Worm (Caenorhabditis elegans) whole organism, young adult: ENCODE measurements around the gene F10A3.17.

ENCODE experiments used
- F10E7.11 ChIP-seq: sonication (generic microtip); optimal IDR thresholded peaks from 2 replicates; lab custom pipeline; 2017; ENCODE audit warnings: mild to moderate bottlenecking, missing genetic modification characterization, moderate library complexity, missing compliant biosample characterization
- F39B2.1 ChIP-seq: fragments of 200-800 bp; sonication (Bioruptor generic); IDR thresholded peaks from 2 replicates; pipeline ENCODE4 v1.3.6; 2022; ENCODE audit warnings: missing genetic modification reagents, missing genetic modification characterization, missing compliant biosample characterization
- F57A8.1 ChIP-seq: fragments of 200-800 bp; sonication (Bioruptor generic); optimal IDR thresholded peaks from 2 replicates; lab custom pipeline; 2018; ENCODE audit warnings: mild to moderate bottlenecking, missing genetic modification characterization, moderate library complexity, missing compliant biosample characterization
- K12H6.12 ChIP-seq: fragments of 200-800 bp; sonication (Bioruptor generic); optimal IDR thresholded peaks from 2 replicates; lab custom pipeline; 2018; ENCODE audit warnings: mild to moderate bottlenecking, missing genetic modification characterization, missing compliant biosample characterization
- Y56A3A.18 ChIP-seq: fragments of 200-800 bp; sonication (Bioruptor generic); IDR thresholded peaks from 2 replicates; pipeline ENCODE4 v1.3.6; 2022; ENCODE audit warnings: missing genetic modification reagents, missing genetic modification characterization, missing compliant biosample characterization
- Y79H2A.3 ChIP-seq: fragments of 200-800 bp; sonication (Bioruptor generic); conservative IDR thresholded peaks from 2 replicates; pipeline ENCODE4 v1.3.6; 2022; ENCODE audit warnings: missing genetic modification reagents, missing genetic modification characterization, missing compliant biosample characterization
- Y95B8A.8 ChIP-seq: fragments of 200-800 bp; sonication (Bioruptor generic); IDR thresholded peaks from 2 replicates; pipeline ENCODE4 v1.3.6; 2022; ENCODE audit warnings: missing genetic modification reagents, missing genetic modification characterization, missing compliant biosample characterization
- aptf-3 ChIP-seq: fragments of 200-800 bp; sonication (Bioruptor generic); IDR thresholded peaks from 2 replicates; pipeline ENCODE4 v1.3.6; 2022; ENCODE audit warnings: missing genetic modification characterization, missing compliant biosample characterization
- attf-6 ChIP-seq: fragments of 200-800 bp; sonication (Bioruptor generic); IDR thresholded peaks from 2 replicates; pipeline ENCODE4 v1.3.6; 2022; ENCODE audit warnings: missing genetic modification reagents, missing genetic modification characterization, missing compliant biosample characterization
- bed-2 ChIP-seq: fragments of 200-800 bp; sonication (Bioruptor generic); IDR thresholded peaks from 2 replicates; pipeline ENCODE4 v1.3.6; 2022; ENCODE audit warnings: missing genetic modification reagents, missing genetic modification characterization, missing compliant biosample characterization
- ccch-3 ChIP-seq: fragments of 200-800 bp; sonication (Bioruptor generic); optimal IDR thresholded peaks from 2 replicates; lab custom pipeline; 2018; ENCODE audit warnings: mild to moderate bottlenecking, missing genetic modification characterization, missing compliant biosample characterization
- ceh-100 ChIP-seq: fragments of 200-800 bp; sonication (Bioruptor generic); IDR thresholded peaks from 2 replicates; pipeline ENCODE4 v1.3.6; 2022; ENCODE audit warnings: missing genetic modification reagents, missing genetic modification characterization, missing compliant biosample characterization
- dpff-1 ChIP-seq: sonication (generic microtip); optimal IDR thresholded peaks from 2 replicates; lab custom pipeline; 2017; ENCODE audit warnings: mild to moderate bottlenecking, missing genetic modification characterization, missing compliant biosample characterization
- efl-1 ChIP-seq: fragments of 150-350 bp; optimal IDR thresholded peaks from 2 replicates; lab custom pipeline; 2014; ENCODE audit warnings: missing biosample characterization, missing genetic modification reagents, missing genetic modification characterization
- egl-18 ChIP-seq: fragments of 200-800 bp; sonication (Bioruptor generic); IDR thresholded peaks from 2 replicates; pipeline ENCODE4 v1.3.6; 2022; ENCODE audit warnings: missing genetic modification reagents, missing genetic modification characterization, missing compliant biosample characterization
- egl-44 ChIP-seq: fragments of 200-800 bp; sonication (Bioruptor generic); IDR thresholded peaks from 2 replicates; pipeline ENCODE4 v1.3.6; 2022; ENCODE audit warnings: missing genetic modification reagents, missing genetic modification characterization, missing compliant biosample characterization
- hmg-1.2 ChIP-seq: fragments of 200-800 bp; sonication (Bioruptor generic); IDR thresholded peaks from 2 replicates; pipeline ENCODE4 v1.3.6; 2022; ENCODE audit warnings: missing genetic modification reagents, missing genetic modification characterization, missing compliant biosample characterization
- hsf-1 ChIP-seq: fragments of 200-800 bp; sonication (Bioruptor generic); IDR thresholded peaks from 2 replicates; pipeline ENCODE4 v1.3.6; 2022; ENCODE audit warnings: missing genetic modification reagents, missing genetic modification characterization, missing compliant biosample characterization
- let-607 ChIP-seq, 2 experiments: fragments of 200-800 bp in 1 of 2; sonication (Bioruptor generic) in 1 of 2; sonication (generic microtip) in 1 of 2; optimal IDR thresholded peaks; 2 replicates each; lab custom pipeline; 2016 to 2018; ENCODE audit warnings: mild to moderate bottlenecking in 2 of 2, missing compliant biosample characterization in 2 of 2, missing genetic modification characterization in 2 of 2, moderate library complexity in 2 of 2, missing genotype in 1 of 2
- lin-26 ChIP-seq: fragments of 200-800 bp; sonication (Bioruptor generic); IDR thresholded peaks from 2 replicates; pipeline ENCODE4 v1.3.6; 2022; ENCODE audit warnings: missing genetic modification reagents, missing genetic modification characterization, missing compliant biosample characterization
- lin-54 ChIP-seq: fragments of 200-800 bp; sonication (Bioruptor generic); optimal IDR thresholded peaks from 2 replicates; lab custom pipeline; 2018; ENCODE audit warnings: mild to moderate bottlenecking, missing genetic modification characterization, missing compliant biosample characterization
- lir-1 ChIP-seq: fragments of 200-800 bp; sonication (Bioruptor generic); conservative IDR thresholded peaks from 2 replicates; pipeline ENCODE4 v1.3.6; 2022; ENCODE audit warnings: missing genetic modification reagents, missing genetic modification characterization, missing compliant biosample characterization
- madf-6 ChIP-seq: fragments of 200-800 bp; sonication (Bioruptor generic); IDR thresholded peaks from 2 replicates; pipeline ENCODE4 v1.3.6; 2022; ENCODE audit warnings: missing genetic modification reagents, missing genetic modification characterization, missing compliant biosample characterization
- mxl-1 ChIP-seq: sonication (generic microtip); optimal IDR thresholded peaks from 2 replicates; lab custom pipeline; 2016; ENCODE audit warnings: missing genetic modification characterization, missing compliant biosample characterization
- nfyb-1 ChIP-seq: fragments of 200-800 bp; sonication (Bioruptor generic); IDR thresholded peaks from 2 replicates; pipeline ENCODE4 v1.3.6; 2022; ENCODE audit warnings: missing genetic modification reagents, missing genetic modification characterization, missing compliant biosample characterization
- nhr-27 ChIP-seq: fragments of 200-800 bp; sonication (Bioruptor generic); optimal IDR thresholded peaks from 2 replicates; lab custom pipeline; 2018; ENCODE audit warnings: mild to moderate bottlenecking, missing genetic modification characterization, moderate library complexity, missing compliant biosample characterization
- pbrm-1 ChIP-seq: fragments of 200-800 bp; sonication (Bioruptor generic); IDR thresholded peaks from 2 replicates; pipeline ENCODE4 v1.3.6; 2022; ENCODE audit warnings: missing genetic modification reagents, missing genetic modification characterization, missing compliant biosample characterization
- rcor-1 ChIP-seq: fragments of 200-800 bp; sonication (Bioruptor generic); IDR thresholded peaks from 2 replicates; pipeline ENCODE4 v1.3.6; 2022; ENCODE audit warnings: missing genetic modification reagents, missing genetic modification characterization, missing compliant biosample characterization
- rec-8 ChIP-seq, 2 experiments: sonication (generic microtip); optimal IDR thresholded peaks; 2 replicates each; lab custom pipeline; 2016; ENCODE audit warnings: mild to moderate bottlenecking in 2 of 2, missing genetic modification characterization in 2 of 2, missing genetic modification reagents in 2 of 2, missing genotype in 2 of 2, missing biosample characterization in 1 of 2, missing compliant biosample characterization in 1 of 2, moderate library complexity in 1 of 2
- rpc-1 ChIP-seq, 2 experiments: fragments of 150-350 bp in 1 of 2; sonication (generic microtip) in 1 of 2; optimal IDR thresholded peaks; 2 replicates each; lab custom pipeline; 2014 to 2018; ENCODE audit warnings: missing biosample characterization in 1 of 2, missing genetic modification characterization in 1 of 2, missing genetic modification reagents in 1 of 2, missing genotype in 1 of 2
- tbx-9 ChIP-seq: sonication (generic microtip); optimal IDR thresholded peaks from 2 replicates; lab custom pipeline; 2016; ENCODE audit warnings: borderline replicate concordance, missing genetic modification characterization, inconsistent platforms, missing compliant biosample characterization
- ztf-26 ChIP-seq: sonication (generic microtip); optimal IDR thresholded peaks from 2 replicates; lab custom pipeline; 2017; ENCODE audit warnings: missing genetic modification characterization, missing compliant biosample characterization
- ztf-3 ChIP-seq: fragments of 200-800 bp; sonication (Bioruptor generic); optimal IDR thresholded peaks from 2 replicates; lab custom pipeline; 2018; ENCODE audit warnings: mild to moderate bottlenecking, missing genetic modification characterization, missing compliant biosample characterization

F10A3.17 gene

ce11 chrV:16159594-16159993 is at the start of gene F10A3.17:
TSS of gene F10A3.17 (minus strand) at chrV:16159694.
- TF ChIP-seq ztf-26 (tag; lab: Kevin White, UChicago) (no peak), F39B2.1 (GFP tag; lab: Robert Waterston, UW) (no peak), bed-2 (no peak), Y56A3A.18 (GFP tag; lab: Robert Waterston, UW) (no peak), ztf-3 (no peak), lin-26 (no peak), rpc-1 (optimal IDR thresholded peaks at IDR 0.05; lab: Kevin White, UChicago) (no peak), rpc-1 (tag; optimal IDR thresholded peaks at IDR 0.05; lab: Kevin White, UChicago) (no peak), ceh-100 (no peak), dpff-1 (tag; lab: Kevin White, UChicago) (no peak), efl-1 (GFP tag; lab: Kevin White, UChicago) (no peak), egl-18 (GFP tag; lab: Robert Waterston, UW) (no peak), hmg-1.2 (no peak)

DNA sequence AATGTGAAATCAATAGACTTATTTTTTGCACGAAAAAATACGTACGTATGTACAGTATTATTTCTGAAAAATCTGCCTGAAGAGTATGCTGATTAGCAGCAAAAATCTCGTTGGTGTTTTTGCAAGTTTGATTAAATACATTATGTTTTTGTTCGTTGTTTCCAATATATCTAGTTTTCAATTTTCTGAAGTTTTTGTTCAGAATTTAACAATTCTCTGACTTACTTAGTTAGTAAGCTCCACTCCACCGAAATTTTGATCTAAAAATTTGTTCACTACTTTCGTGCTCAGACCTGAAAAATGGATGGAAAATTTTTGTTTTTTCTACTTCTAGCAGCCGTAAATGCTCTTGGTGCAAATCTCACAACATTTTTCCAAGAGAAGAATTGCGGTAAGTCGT is 45.4 kb upstream of the F10A3.17 start, which contains the start of gene irld-26:
irld-26 (plus strand) TSS at position 301 of the 400 bp plus-strand sequence.
- TF ChIP-seq bed-2 (no peak), rec-8 (tag; optimal IDR thresholded peaks at IDR 0.05; lab: Kevin White, UChicago) (no peak), madf-6 (GFP tag; lab: Robert Waterston, UW) (no peak), ztf-26 (tag; lab: Kevin White, UChicago) (no peak), nhr-27 (tag; lab: Kevin White, UChicago) (no peak), dpff-1 (tag; lab: Kevin White, UChicago) (no peak), F57A8.1 (GFP tag; lab: Kevin White, UChicago) (no peak), hsf-1 (GFP tag; lab: Robert Waterston, UW) (no peak), mxl-1 (tag; lab: Kevin White, UChicago) (no peak)

DNA sequence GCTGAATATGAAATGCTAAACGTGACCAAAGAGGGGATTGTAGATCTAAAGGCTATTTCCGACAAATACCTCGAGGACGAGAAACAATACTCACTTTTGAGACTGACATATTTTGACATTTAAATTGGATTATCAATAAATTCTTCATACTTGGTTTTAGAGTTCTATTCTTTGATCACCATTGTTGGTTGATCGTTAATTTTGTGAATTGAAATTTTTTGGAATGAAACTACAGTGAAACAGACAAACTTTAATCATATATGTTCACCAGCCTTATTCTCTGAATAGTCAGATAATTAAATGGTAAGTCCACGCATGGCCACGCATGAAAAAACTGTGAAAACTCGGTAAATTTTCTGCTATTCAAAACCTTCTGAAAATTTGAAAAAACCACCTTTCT is 43.1 kb upstream of the F10A3.17 start, which contains the start of gene F11A5.18:
F11A5.18 (plus strand) TSS at position 301 of the 400 bp plus-strand sequence.
- TF ChIP-seq lir-1 (GFP tag; lab: Robert Waterston, UW): no peak
- TF ChIP-seq Y79H2A.3 (GFP tag; lab: Robert Waterston, UW): no peak
- TF ChIP-seq nfyb-1 (GFP tag; lab: Robert Waterston, UW): no peak
- no peak for TF ChIP-seq tbx-9 (tag; lab: Kevin White, UChicago)
- no peak for TF ChIP-seq let-607 (tag; optimal IDR thresholded peaks at IDR 0.05; lab: Kevin White, UChicago)
- TF ChIP-seq K12H6.12 (tag; lab: Kevin White, UChicago): no peak
- no peak for TF ChIP-seq aptf-3

ce11 chrV:16201730-16202129 is 42.2 kb upstream of the F10A3.17 start, which contains the start of gene F11A5.17:
TSS of gene F11A5.17 (plus strand) at chrV:16202030.
- TF ChIP-seq lin-54 (GFP tag; lab: Kevin White, UChicago): no peak
- TF ChIP-seq attf-6 (GFP tag; lab: Robert Waterston, UW): no peak
- no peak for TF ChIP-seq F10E7.11 (tag; lab: Kevin White, UChicago)
- no peak for TF ChIP-seq ccch-3 (GFP tag; lab: Kevin White, UChicago)
- no peak for TF ChIP-seq egl-44
- no peak for TF ChIP-seq K12H6.12 (tag; lab: Kevin White, UChicago)
- TF ChIP-seq lir-1 (GFP tag; lab: Robert Waterston, UW): no peak
- no peak for TF ChIP-seq rcor-1 (GFP tag; lab: Robert Waterston, UW)
- TF ChIP-seq pbrm-1 (GFP tag; lab: Robert Waterston, UW): no peak
- no peak for TF ChIP-seq Y95B8A.8 (GFP tag; lab: Robert Waterston, UW)
